Worm (Caenorhabditis elegans): Measurements from ENCODE around the gene clec-126.

The clec-126 gene

DNA sequence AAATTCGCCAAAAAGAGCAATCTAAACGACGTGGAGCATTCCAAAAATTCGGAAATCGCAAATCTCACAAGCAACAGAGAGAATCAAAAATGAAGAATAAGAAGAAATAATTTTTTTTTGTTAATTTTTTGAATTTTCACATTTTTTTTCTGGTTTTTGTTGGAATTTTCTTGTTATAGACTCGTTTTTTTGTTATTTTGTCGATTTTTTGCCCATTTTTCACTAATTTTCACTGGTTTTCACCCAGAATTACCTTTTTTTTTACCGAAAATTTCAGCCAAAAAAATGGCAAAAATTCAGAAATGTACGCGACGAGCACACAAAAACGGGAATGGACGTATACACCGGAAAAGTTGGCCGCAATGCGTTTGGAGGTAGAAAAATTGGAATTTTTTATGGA lies 14.6 kb upstream of the clec-126 start, which contains the start of gene cyh-1:
Gene cyh-1 (plus strand): TSS at position 301 of the 400 bp plus-strand sequence.
- TF ChIP-seq ceh-36 (tag; optimal IDR thresholded peaks at IDR 0.05) (no peak), flt-1 (GFP tag; IDR thresholded peaks at IDR 0.05) (no peak), ets-7 (tag; optimal IDR thresholded peaks at IDR 0.05) (no peak), scrt-1 (GFP tag; IDR thresholded peaks at IDR 0.05) (no peak), hnd-1 (tag; optimal IDR thresholded peaks at IDR 0.05) (no peak), tbx-11 (GFP tag; IDR thresholded peaks at IDR 0.05) (no peak), hmbx-1 (tag; optimal IDR thresholded peaks at IDR 0.05) (no peak), ama-1 (optimal IDR thresholded peaks at IDR 0.05) (no peak), hmg-4 (GFP tag; optimal IDR thresholded peaks at IDR 0.05) (no peak), pes-1 (GFP tag; IDR thresholded peaks at IDR 0.05) (no peak), ceh-13 (GFP tag; optimal IDR thresholded peaks at IDR 0.05) (no peak), tra-4 (tag; optimal IDR thresholded peaks at IDR 0.05) (no peak), F13C5.2 (tag; optimal IDR thresholded peaks at IDR 0.05) (no peak), tbx-37 (GFP tag; conservative IDR thresholded peaks at IDR 0.05) (no peak), sea-1 (GFP tag; conservative IDR thresholded peaks at IDR 0.05) (no peak), aly-1 (tag; optimal IDR thresholded peaks at IDR 0.05) (no peak), B0310.2 (tag; optimal IDR thresholded peaks at IDR 0.05) (no peak)

ce11 chrII:3512240-3512639 lies 7.1 kb upstream of the clec-126 start, which contains the start of gene Y49F6B.19:
Gene Y49F6B.19 (minus strand): TSS chrII:3512340.
- no peak for TF ChIP-seq tbx-11 (GFP tag; IDR thresholded peaks at IDR 0.05)
- no peak for TF ChIP-seq tbx-37 (GFP tag; conservative IDR thresholded peaks at IDR 0.05)
- TF ChIP-seq pes-1 (GFP tag; IDR thresholded peaks at IDR 0.05) = no peak
- no peak for TF ChIP-seq hmg-4 (GFP tag; optimal IDR thresholded peaks at IDR 0.05)
- no peak for TF ChIP-seq sea-1 (GFP tag; conservative IDR thresholded peaks at IDR 0.05)
- TF ChIP-seq ets-7 (tag; optimal IDR thresholded peaks at IDR 0.05) = no peak
- no peak for TF ChIP-seq ceh-36 (tag; optimal IDR thresholded peaks at IDR 0.05)
- TF ChIP-seq scrt-1 (GFP tag; IDR thresholded peaks at IDR 0.05) = no peak
- TF ChIP-seq hmbx-1 (tag; optimal IDR thresholded peaks at IDR 0.05) = no peak
- no peak for TF ChIP-seq ceh-13 (GFP tag; optimal IDR thresholded peaks at IDR 0.05)
- TF ChIP-seq tra-4 (tag; optimal IDR thresholded peaks at IDR 0.05) = no peak

DNA sequence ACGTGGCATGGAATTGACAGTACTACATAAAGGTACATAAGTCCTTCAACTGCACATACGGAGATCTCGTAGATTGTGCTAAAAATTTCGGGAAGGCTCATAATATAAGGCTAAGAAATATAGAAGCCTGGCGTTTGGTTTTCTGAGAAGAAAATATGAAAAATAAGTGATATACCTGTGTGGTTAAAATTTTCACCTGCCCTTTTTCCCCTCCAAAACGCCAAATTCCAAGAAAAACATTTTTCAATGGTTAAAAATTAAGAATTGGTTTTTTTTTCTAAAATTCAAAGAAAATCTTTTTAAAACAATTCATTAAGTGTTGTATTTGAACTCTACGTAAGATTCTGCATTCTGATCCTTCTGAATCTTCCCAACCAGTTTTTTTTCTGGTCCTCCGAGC lies 4.7 kb upstream of the clec-126 start, which contains the start of gene srz-5:
Gene srz-5 (minus strand): TSS at position 101 of the 400 bp plus-strand sequence.
- no peak for TF ChIP-seq tbx-37 (GFP tag; conservative IDR thresholded peaks at IDR 0.05)
- no peak for TF ChIP-seq hmg-4 (GFP tag; optimal IDR thresholded peaks at IDR 0.05)
- no peak for TF ChIP-seq pes-1 (GFP tag; IDR thresholded peaks at IDR 0.05)

- TF ChIP-seq pes-1 (GFP tag; IDR thresholded peaks at IDR 0.05) = no peak
- no peak for TF ChIP-seq scrt-1 (GFP tag; IDR thresholded peaks at IDR 0.05)
- TF ChIP-seq F13C5.2 (tag; optimal IDR thresholded peaks at IDR 0.05) = no peak
- no peak for TF ChIP-seq hnd-1 (tag; optimal IDR thresholded peaks at IDR 0.05)
- no peak for TF ChIP-seq aly-1 (tag; optimal IDR thresholded peaks at IDR 0.05)
- TF ChIP-seq ets-7 (tag; optimal IDR thresholded peaks at IDR 0.05) = no peak
- TF ChIP-seq flt-1 (GFP tag; IDR thresholded peaks at IDR 0.05) = no peak
- TF ChIP-seq tra-4 (tag; optimal IDR thresholded peaks at IDR 0.05) = no peak
- TF ChIP-seq ceh-36 (tag; optimal IDR thresholded peaks at IDR 0.05) = no peak
- no peak for TF ChIP-seq ceh-13 (GFP tag; optimal IDR thresholded peaks at IDR 0.05)
- TF ChIP-seq tbx-37 (GFP tag; conservative IDR thresholded peaks at IDR 0.05) = no peak
- TF ChIP-seq tbx-11 (GFP tag; IDR thresholded peaks at IDR 0.05) = no peak
- TF ChIP-seq ama-1 (optimal IDR thresholded peaks at IDR 0.05) = no peak
- no peak for TF ChIP-seq hmbx-1 (tag; optimal IDR thresholded peaks at IDR 0.05)
- no peak for TF ChIP-seq hmg-4 (GFP tag; optimal IDR thresholded peaks at IDR 0.05)
- TF ChIP-seq B0310.2 (tag; optimal IDR thresholded peaks at IDR 0.05) = no peak
- no peak for TF ChIP-seq sea-1 (GFP tag; conservative IDR thresholded peaks at IDR 0.05)
These were observed 3.8 kb upstream of the clec-126 start, which contains the start of the genes Y49F6B.14 and clec-125 for ce11 chrII:3515384-3516053. Gene Y49F6B.14 (minus strand): TSS chrII:3515484. Gene clec-125 (plus strand): TSS chrII:3516003.

- TF ChIP-seq flt-1 (GFP tag; IDR thresholded peaks at IDR 0.05) = no peak
- TF ChIP-seq tbx-11 (GFP tag; IDR thresholded peaks at IDR 0.05) = no peak
- TF ChIP-seq tra-4 (tag; optimal IDR thresholded peaks at IDR 0.05) = no peak
- no peak for TF ChIP-seq ceh-36 (tag; optimal IDR thresholded peaks at IDR 0.05)
- TF ChIP-seq hnd-1 (tag; optimal IDR thresholded peaks at IDR 0.05) = no peak
- no peak for TF ChIP-seq F13C5.2 (tag; optimal IDR thresholded peaks at IDR 0.05)
- no peak for TF ChIP-seq ceh-13 (GFP tag; optimal IDR thresholded peaks at IDR 0.05)
These were observed 3.1 kb upstream of the clec-126 start for ce11 chrII:3516175-3516574.

DNA sequence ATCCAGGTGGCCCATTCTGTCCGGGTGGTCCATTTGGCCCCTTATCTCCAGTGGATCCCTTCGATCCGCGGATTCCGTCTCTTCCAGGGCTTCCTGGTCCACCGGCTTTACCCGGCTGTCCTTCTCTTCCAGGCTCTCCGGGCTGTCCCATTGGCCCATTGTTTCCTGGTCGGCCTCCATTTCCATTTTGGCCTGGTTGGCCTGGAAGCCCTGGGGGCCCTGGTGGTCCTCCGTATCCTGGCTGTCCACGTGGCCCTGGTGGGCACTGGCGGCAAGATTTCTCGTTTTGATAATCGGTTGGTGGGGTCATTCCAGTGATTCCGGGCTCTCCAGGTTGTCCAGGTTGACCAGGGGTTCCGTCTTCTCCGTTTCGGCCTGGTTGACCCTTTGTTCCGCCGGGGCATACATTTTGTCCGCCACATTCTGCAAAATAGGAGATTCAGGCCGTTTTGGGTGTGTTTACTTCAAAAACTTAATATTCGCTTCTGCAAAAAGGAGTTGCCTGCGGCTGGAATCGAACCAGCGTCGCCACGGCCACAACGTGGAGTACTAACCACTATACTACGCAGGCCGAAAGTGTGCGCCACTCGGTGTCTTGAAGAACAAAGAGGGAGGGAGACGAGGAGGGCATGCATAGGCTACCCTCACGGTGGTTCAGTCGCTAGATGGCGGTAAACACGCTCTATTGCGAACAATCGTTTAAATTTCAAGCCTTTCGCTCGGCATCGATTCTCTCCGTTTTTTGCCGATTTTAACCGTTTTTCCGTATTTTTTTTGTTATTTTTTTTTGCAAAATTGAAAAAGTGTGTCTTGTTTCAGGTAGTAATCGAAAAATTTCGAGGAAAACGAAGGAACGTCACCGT lies 1.9 kb downstream of the clec-126 start, which contains the start of gene W09G10.9:
Gene W09G10.9 (plus strand): TSS at position 813 of the 863 bp plus-strand sequence.
- peak; percentile 91 for TF ChIP-seq flt-1 (GFP tag; IDR thresholded peaks at IDR 0.05)
- TF ChIP-seq F13C5.2 (tag; optimal IDR thresholded peaks at IDR 0.05) = peak; percentile 59
- peak; percentile 95 for TF ChIP-seq pes-1 (GFP tag; IDR thresholded peaks at IDR 0.05)
- TF ChIP-seq ets-7 (tag; optimal IDR thresholded peaks at IDR 0.05) = peak; percentile 58
- peak; percentile 70 for TF ChIP-seq ceh-13 (GFP tag; optimal IDR thresholded peaks at IDR 0.05)
- peak; percentile 82 for TF ChIP-seq hmg-4 (GFP tag; optimal IDR thresholded peaks at IDR 0.05)
- TF ChIP-seq tbx-11 (GFP tag; IDR thresholded peaks at IDR 0.05) = peak; percentile 92
- peak; percentile 91 for TF ChIP-seq sea-1 (GFP tag; conservative IDR thresholded peaks at IDR 0.05)
- TF ChIP-seq ceh-36 (tag; optimal IDR thresholded peaks at IDR 0.05) = peak; percentile 83
- TF ChIP-seq ama-1 (optimal IDR thresholded peaks at IDR 0.05) = no peak
- peak; percentile 28 for TF ChIP-seq B0310.2 (tag; optimal IDR thresholded peaks at IDR 0.05)
- TF ChIP-seq scrt-1 (GFP tag; IDR thresholded peaks at IDR 0.05) = peak; percentile 96
- TF ChIP-seq tbx-37 (GFP tag; conservative IDR thresholded peaks at IDR 0.05) = peak; percentile 93
- peak; percentile 72 for TF ChIP-seq hnd-1 (tag; optimal IDR thresholded peaks at IDR 0.05)
- TF ChIP-seq tra-4 (tag; optimal IDR thresholded peaks at IDR 0.05) = peak; percentile 30
- TF ChIP-seq aly-1 (tag; optimal IDR thresholded peaks at IDR 0.05) = peak; percentile 75
- peak; percentile 57 for TF ChIP-seq hmbx-1 (tag; optimal IDR thresholded peaks at IDR 0.05)

All from whole organism, early embryonic.